Fruit fly (Drosophila melanogaster) whole organism, prepupa: ENCODE data around the gene Taf9.

Experiments
- CG10669 ChIP-seq: fragments of 200-800 bp; sonication (Bioruptor generic); optimal IDR thresholded peaks from 3 replicates; lab custom pipeline; 2018; ENCODE audit warnings: missing biosample characterization, mild to moderate bottlenecking, missing genetic modification characterization, moderate library complexity
- CG11762 ChIP-seq: fragments of 200-800 bp; sonication (Bioruptor generic); optimal IDR thresholded peaks from 3 replicates; lab custom pipeline; 2016; ENCODE audit warnings: missing biosample characterization, missing genetic modification characterization; ENCODE audit not compliant: insufficient read depth
- CG11902 ChIP-seq: fragments of 200-800 bp; sonication (Bioruptor generic); optimal IDR thresholded peaks from 3 replicates; lab custom pipeline; 2016; ENCODE audit warnings: missing biosample characterization, missing genetic modification characterization
- CG1621 ChIP-seq: fragments of 200-800 bp; sonication (Bioruptor generic); optimal IDR thresholded peaks from 3 replicates; lab custom pipeline; 2018; ENCODE audit warnings: missing biosample characterization, mild to moderate bottlenecking, missing genetic modification characterization
- CG16779 ChIP-seq: fragments of 200-800 bp; sonication (Bioruptor generic); optimal IDR thresholded peaks from 3 replicates; lab custom pipeline; 2017; ENCODE audit warnings: missing biosample characterization, mild to moderate bottlenecking, missing genetic modification characterization
- CG3032 ChIP-seq: fragments of 200-800 bp; optimal IDR thresholded peaks from 2 replicates; lab custom pipeline; 2019; ENCODE audit warnings: missing biosample characterization, mild to moderate bottlenecking, missing genetic modification characterization, moderate library complexity
- CG31627 ChIP-seq: fragments of 200-800 bp; sonication (Bioruptor generic); optimal IDR thresholded peaks from 3 replicates; lab custom pipeline; 2016; ENCODE audit warnings: missing biosample characterization, missing genetic modification characterization
- CG32006 ChIP-seq: fragments of 200-800 bp; sonication (Bioruptor generic); optimal IDR thresholded peaks from 3 replicates; lab custom pipeline; 2017; ENCODE audit warnings: missing biosample characterization, mild to moderate bottlenecking, missing genetic modification characterization
- CG34406 ChIP-seq: fragments of 200-800 bp; sonication (Bioruptor generic); optimal IDR thresholded peaks from 3 replicates; lab custom pipeline; 2016; ENCODE audit warnings: missing biosample characterization, missing genetic modification characterization
- CG3919 ChIP-seq: fragments of 200-800 bp; sonication (Bioruptor generic); optimal IDR thresholded peaks from 3 replicates; lab custom pipeline; 2016; ENCODE audit warnings: missing biosample characterization, missing genetic modification characterization
- CG4318 ChIP-seq: fragments of 200-800 bp; sonication (Bioruptor generic); optimal IDR thresholded peaks from 3 replicates; lab custom pipeline; 2017; ENCODE audit warnings: missing biosample characterization, mild to moderate bottlenecking, missing genetic modification characterization
- CG6808 ChIP-seq: fragments of 200-800 bp; sonication (Bioruptor generic); optimal IDR thresholded peaks from 3 replicates; lab custom pipeline; 2017; ENCODE audit warnings: missing biosample characterization, missing genetic modification characterization, mild to moderate bottlenecking, moderate library complexity, missing genetic modification reagents
- CG6854 ChIP-seq: fragments of 200-800 bp; sonication (Bioruptor generic); optimal IDR thresholded peaks from 2 replicates; lab custom pipeline; 2017; ENCODE audit warnings: missing biosample characterization, mild to moderate bottlenecking, missing genetic modification characterization
- CG7368 ChIP-seq: fragments of 200-800 bp; sonication (Bioruptor generic); optimal IDR thresholded peaks from 3 replicates; lab custom pipeline; 2016; ENCODE audit warnings: missing biosample characterization, missing genetic modification characterization
- CG8119 ChIP-seq: fragments of 200-800 bp; sonication (Bioruptor generic); IDR thresholded peaks from 3 replicates; pipeline ENCODE4 v1.3.6; 2022; ENCODE audit warnings: missing biosample characterization, missing genetic modification characterization
- CG8319 ChIP-seq: fragments of 200-800 bp; sonication (Bioruptor generic); optimal IDR thresholded peaks from 3 replicates; lab custom pipeline; 2016; ENCODE audit warnings: missing biosample characterization, missing genetic modification characterization
- CG9139 ChIP-seq: fragments of 200-800 bp; sonication (Bioruptor generic); optimal IDR thresholded peaks from 3 replicates; lab custom pipeline; 2017; ENCODE audit warnings: missing biosample characterization, mild to moderate bottlenecking, missing genetic modification characterization
- Eip75B ChIP-seq: fragments of 200-800 bp; sonication (Bioruptor generic); optimal IDR thresholded peaks from 3 replicates; lab custom pipeline; 2016; ENCODE audit warnings: missing biosample characterization, missing genetic modification characterization
- Eip78C ChIP-seq: fragments of 200-800 bp; sonication (Bioruptor generic); peaks from one replicate; lab custom pipeline; 2016; ENCODE audit warnings: missing biosample characterization, missing genetic modification characterization
- Eip93F ChIP-seq: fragments of 200-800 bp; sonication (Bioruptor generic); optimal IDR thresholded peaks from 2 replicates; lab custom pipeline; 2016; ENCODE audit warnings: missing biosample characterization, mild to moderate bottlenecking, missing genetic modification characterization
- Ets21C ChIP-seq: fragments of 200-800 bp; sonication (Bioruptor generic); optimal IDR thresholded peaks from 3 replicates; lab custom pipeline; 2016; ENCODE audit warnings: missing biosample characterization, missing genetic modification characterization
- Ets96B ChIP-seq: fragments of 200-800 bp; optimal IDR thresholded peaks from 2 replicates; lab custom pipeline; 2019; ENCODE audit warnings: missing biosample characterization, mild to moderate bottlenecking, missing genetic modification characterization, moderate library complexity
- Hr38 ChIP-seq: sonication (Bioruptor generic); optimal IDR thresholded peaks from 2 replicates; lab custom pipeline; 2016; ENCODE audit warnings: missing biosample characterization, missing genetic modification characterization
- Hr39 ChIP-seq: fragments of 200-800 bp; sonication (Bioruptor generic); optimal IDR thresholded peaks from 2 replicates; lab custom pipeline; 2016; ENCODE audit warnings: missing biosample characterization, missing genetic modification characterization
- Hr4 ChIP-seq: fragments of 200-800 bp; sonication (Bioruptor generic); optimal IDR thresholded peaks from 3 replicates; lab custom pipeline; 2016; ENCODE audit warnings: missing biosample characterization, missing genetic modification characterization
- Lpt ChIP-seq: fragments of 200-800 bp; sonication (Bioruptor generic); optimal IDR thresholded peaks from 3 replicates; lab custom pipeline; 2016; ENCODE audit warnings: missing biosample characterization, missing genetic modification characterization
- OdsH ChIP-seq: fragments of 200-800 bp; sonication (Bioruptor generic); optimal IDR thresholded peaks from 3 replicates; lab custom pipeline; 2016; ENCODE audit warnings: missing biosample characterization, missing genetic modification characterization
- Smox ChIP-seq: fragments of 200-800 bp; sonication (Bioruptor generic); optimal IDR thresholded peaks from 3 replicates; lab custom pipeline; 2016; ENCODE audit warnings: missing biosample characterization, missing genetic modification characterization
- Sox14 ChIP-seq: fragments of 200-800 bp; sonication (Bioruptor generic); optimal IDR thresholded peaks from 3 replicates; lab custom pipeline; 2016; ENCODE audit warnings: missing biosample characterization, missing genetic modification characterization
- Sox15 ChIP-seq: fragments of 200-800 bp; sonication (Bioruptor generic); optimal IDR thresholded peaks from 3 replicates; lab custom pipeline; 2016; ENCODE audit warnings: missing biosample characterization, missing genetic modification characterization
- achi ChIP-seq: fragments of 200-800 bp; sonication (Bioruptor generic); optimal IDR thresholded peaks from 3 replicates; lab custom pipeline; 2016; ENCODE audit warnings: missing biosample characterization, missing genetic modification characterization
- acj6 ChIP-seq: fragments of 200-800 bp; sonication (Bioruptor generic); optimal IDR thresholded peaks from 3 replicates; lab custom pipeline; 2016; ENCODE audit warnings: missing biosample characterization, missing genetic modification characterization
- cyc ChIP-seq: fragments of 200-800 bp; sonication (Bioruptor generic); optimal IDR thresholded peaks from 3 replicates; lab custom pipeline; 2016; ENCODE audit warnings: missing biosample characterization, missing genetic modification characterization
- dac ChIP-seq: fragments of 200-800 bp; sonication (Bioruptor generic); optimal IDR thresholded peaks from 2 replicates; lab custom pipeline; 2017; ENCODE audit warnings: missing biosample characterization, mild to moderate bottlenecking, missing genetic modification characterization
- esn ChIP-seq: fragments of 200-800 bp; sonication (Bioruptor generic); optimal IDR thresholded peaks from 2 replicates; lab custom pipeline; 2016; ENCODE audit warnings: missing biosample characterization, mild to moderate bottlenecking, missing genetic modification characterization, moderate library complexity
- fd59A ChIP-seq: fragments of 200-800 bp; sonication (Bioruptor generic); optimal IDR thresholded peaks from 2 replicates; lab custom pipeline; 2017; ENCODE audit warnings: missing biosample characterization, mild to moderate bottlenecking, missing genetic modification characterization, missing genetic modification reagents
- fd85E ChIP-seq: fragments of 200-800 bp; sonication (Bioruptor generic); optimal IDR thresholded peaks from 3 replicates; lab custom pipeline; 2016; ENCODE audit warnings: missing biosample characterization, missing genetic modification characterization
- fkh ChIP-seq: fragments of 200-800 bp; sonication (Bioruptor generic); optimal IDR thresholded peaks from 3 replicates; lab custom pipeline; 2017; ENCODE audit warnings: missing biosample characterization, mild to moderate bottlenecking, missing genetic modification characterization, moderate library complexity
- lz ChIP-seq: fragments of 200-800 bp; sonication (Bioruptor generic); optimal IDR thresholded peaks from 3 replicates; lab custom pipeline; 2016; ENCODE audit warnings: missing biosample characterization, missing genetic modification characterization
- net ChIP-seq: fragments of 200-800 bp; sonication (Bioruptor generic); optimal IDR thresholded peaks from 3 replicates; lab custom pipeline; 2016; ENCODE audit warnings: missing biosample characterization, missing genetic modification characterization
- pdm3 ChIP-seq: fragments of 200-800 bp; sonication (Bioruptor generic); optimal IDR thresholded peaks from 3 replicates; lab custom pipeline; 2016; ENCODE audit warnings: missing biosample characterization, missing genetic modification characterization
- spab ChIP-seq: fragments of 200-800 bp; sonication (Bioruptor generic); optimal IDR thresholded peaks from 2 replicates; lab custom pipeline; 2017; ENCODE audit warnings: missing biosample characterization, mild to moderate bottlenecking, missing genetic modification characterization, missing genetic modification reagents
- ss ChIP-seq, 2 experiments: fragments of 200-800 bp; sonication (Bioruptor generic); optimal IDR thresholded peaks; 2 replicates in 1 of 2; 3 replicates in 1 of 2; lab custom pipeline; 2017 to 2018; ENCODE audit warnings: mild to moderate bottlenecking in 2 of 2, missing biosample characterization in 2 of 2, missing genetic modification characterization in 2 of 2, moderate library complexity in 1 of 2
- svp ChIP-seq: fragments of 200-800 bp; sonication (Bioruptor generic); peaks from one replicate; lab custom pipeline; 2016; ENCODE audit warnings: missing biosample characterization, missing genetic modification characterization
- topi ChIP-seq: fragments of 200-800 bp; sonication (Bioruptor generic); optimal IDR thresholded peaks from 3 replicates; lab custom pipeline; 2016; ENCODE audit warnings: missing biosample characterization, missing genetic modification characterization
- vri ChIP-seq: fragments of 200-800 bp; sonication (Bioruptor generic); optimal IDR thresholded peaks from 3 replicates; lab custom pipeline; 2016; ENCODE audit warnings: missing biosample characterization, mild to moderate bottlenecking, missing genetic modification characterization

Gene Taf9

dm6 chrX:17885295-17885694 lies 43.3 kb downstream of the Taf9 start:
- TF ChIP-seq vri (GFP tag; lab: Kevin White, UChicago), result peak; percentile 21
- peak; percentile 50 for TF ChIP-seq svp (GFP tag; lab: Kevin White, UChicago)
- no peak for TF ChIP-seq CG1621
- TF ChIP-seq, all 60 proteins: peak for 2

DNA sequence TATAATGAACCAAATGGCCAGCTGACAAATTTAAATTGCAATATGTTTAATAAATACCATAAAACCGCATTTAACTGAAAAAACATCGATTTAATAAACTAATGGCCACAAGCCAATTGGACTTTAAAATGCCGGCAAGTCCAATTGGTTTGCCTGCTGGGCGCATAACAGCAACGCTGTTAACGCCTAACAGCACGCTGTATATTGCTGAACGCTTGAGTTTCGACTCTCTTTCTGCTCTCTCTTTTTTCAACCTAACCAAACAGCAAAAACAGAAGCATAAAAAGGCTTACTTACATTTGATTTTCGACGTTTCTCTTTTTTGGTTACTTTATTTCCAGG lies 44.1 kb downstream of the Taf9 start:
- TF ChIP-seq CG6854 (GFP tag; lab: Kevin White, UChicago) (no peak), net (GFP tag; lab: Kevin White, UChicago) (no peak), fd85E (GFP tag; lab: Kevin White, UChicago) (no peak), spab (no peak), CG11902 (no peak), CG9139 (GFP tag; lab: Kevin White, UChicago) (no peak)

DNA sequence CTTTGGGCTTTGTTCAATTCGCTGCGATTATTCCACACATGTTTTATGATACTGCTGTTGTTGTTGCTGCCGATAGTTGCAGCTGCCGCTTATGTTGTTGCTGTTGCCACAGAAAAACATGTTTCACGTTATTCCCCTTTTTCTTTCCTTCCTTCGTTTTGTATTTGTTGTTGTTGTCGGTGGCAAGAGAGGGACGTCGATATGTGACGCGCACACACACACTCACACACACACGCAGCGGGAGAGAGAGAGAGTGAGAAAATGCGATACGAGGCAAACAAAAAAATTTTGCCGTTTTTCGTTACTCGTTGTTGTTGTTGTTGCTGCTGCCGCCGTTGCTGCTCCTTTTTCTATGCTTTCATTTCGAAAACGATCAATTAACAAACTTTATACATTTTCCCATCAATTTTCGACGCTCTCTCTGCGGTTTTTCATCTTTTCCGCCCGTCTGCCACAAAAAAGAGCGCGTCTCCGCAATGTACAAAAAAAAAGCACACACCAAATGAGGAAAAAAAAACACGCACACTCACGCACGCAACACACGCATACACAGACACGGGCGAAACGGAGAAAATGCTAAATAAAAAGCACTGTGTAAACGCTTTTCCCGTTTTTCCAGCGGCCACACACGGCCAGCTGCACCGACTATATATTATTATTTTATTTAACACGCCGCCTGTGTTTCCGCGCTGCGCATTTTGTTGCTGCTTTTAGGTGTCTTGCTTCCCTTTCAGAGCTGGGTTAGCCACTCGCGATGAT lies 44.7 kb downstream of the Taf9 start:
- no peak for TF ChIP-seq Ets21C (GFP tag; lab: Kevin White, UChicago)
- TF ChIP-seq pdm3, result peak; percentile 17
- TF ChIP-seq CG11902, result no peak
- TF ChIP-seq net (GFP tag; lab: Kevin White, UChicago), result peak; percentile 69
- TF ChIP-seq fd85E (GFP tag; lab: Kevin White, UChicago), result no peak
- TF ChIP-seq CG31627 (GFP tag; lab: Kevin White, UChicago), result no peak
- no peak for TF ChIP-seq cyc (GFP tag; lab: Kevin White, UChicago)
- peak; percentile 61 for TF ChIP-seq CG1621
- peak; percentile 12 for TF ChIP-seq CG7368 (GFP tag; lab: Kevin White, UChicago)
- TF ChIP-seq CG34406, result peak; percentile 18
- peak; percentile 80 for TF ChIP-seq Eip78C (GFP tag; lab: Kevin White, UChicago)
- TF ChIP-seq Sox15 (GFP tag; lab: Kevin White, UChicago), result no peak
- TF ChIP-seq fd59A, result peak; percentile 44
- TF ChIP-seq Eip75B (GFP tag; lab: Kevin White, UChicago), result peak; percentile 41
- TF ChIP-seq svp (GFP tag; lab: Kevin White, UChicago), result no peak
- TF ChIP-seq esn (GFP tag; lab: Kevin White, UChicago), result no peak
- TF ChIP-seq CG6808 (GFP tag; lab: Kevin White, UChicago), result peak; percentile 89
- TF ChIP-seq Hr38 (GFP tag; lab: Kevin White, UChicago), result no peak
- TF ChIP-seq CG6854 (GFP tag; lab: Kevin White, UChicago), result peak; percentile 68
- TF ChIP-seq CG10669 (GFP tag; lab: Kevin White, UChicago), result peak; percentile 48
- peak; percentile 2 for TF ChIP-seq topi (GFP tag; lab: Kevin White, UChicago)
- TF ChIP-seq CG8319 (GFP tag; lab: Kevin White, UChicago), result no peak
- TF ChIP-seq CG3032 (tag; lab: Kevin White, UChicago), result peak; percentile 68
- no peak for TF ChIP-seq CG11762 (GFP tag; lab: Kevin White, UChicago)
- TF ChIP-seq Eip93F (GFP tag; lab: Kevin White, UChicago), result peak; percentile 16
- TF ChIP-seq Sox14 (GFP tag; lab: Kevin White, UChicago), result peak; percentile 30
- peak; percentile 70 for TF ChIP-seq CG32006
- TF ChIP-seq Hr39 (GFP tag; lab: Kevin White, UChicago), result no peak
- TF ChIP-seq achi, result peak; percentile 8
- peak; percentile 75 for TF ChIP-seq CG16779 (tag; lab: Kevin White, UChicago)
- TF ChIP-seq OdsH (GFP tag; lab: Kevin White, UChicago), result no peak
- TF ChIP-seq Ets96B, result peak; percentile 72
- TF ChIP-seq lz, result no peak
- TF ChIP-seq spab, result peak; percentile 75
- peak; percentile 87 for TF ChIP-seq CG8119 (GFP tag; lab: Robert Waterston, UW)
- peak; percentile 2 for TF ChIP-seq Hr4 (GFP tag; lab: Kevin White, UChicago)
- no peak for TF ChIP-seq acj6 (GFP tag; lab: Kevin White, UChicago)
- peak; percentile 73 for TF ChIP-seq Lpt (GFP tag; lab: Kevin White, UChicago)
- TF ChIP-seq ss (GFP tag; optimal IDR thresholded peaks at IDR 0.05; lab: Kevin White, UChicago), result peak; percentile 92 to 93
- TF ChIP-seq CG3919 (GFP tag; lab: Kevin White, UChicago), result peak; percentile 15
- TF ChIP-seq dac (GFP tag; lab: Kevin White, UChicago), result peak; percentile 56
- TF ChIP-seq vri (GFP tag; lab: Kevin White, UChicago), result peak; percentile 20
- no peak for TF ChIP-seq CG4318 (GFP tag; lab: Kevin White, UChicago)
- no peak for TF ChIP-seq Smox (GFP tag; lab: Kevin White, UChicago)
- no peak for TF ChIP-seq fkh (GFP tag; lab: Kevin White, UChicago)
